Worm (Caenorhabditis elegans) whole organism, young adult: ENCODE measurements around the gene vps-2.
"Not testable (repeated sequence)": the region's sequence is repeated elsewhere in the genome, so short reads cannot be mapped to it uniquely, and the experiment has no call there.

Experiments used
- B0035.1 ChIP-seq: sonication (generic microtip); optimal IDR thresholded peaks from 2 replicates; lab custom pipeline; 2016; ENCODE audit warnings: missing genetic modification characterization, mild to moderate bottlenecking, missing compliant biosample characterization, missing genotype, missing genetic modification reagents
- B0336.3 ChIP-seq: fragments of 200-800 bp; sonication (Bioruptor generic); IDR thresholded peaks from 2 replicates; pipeline ENCODE4 v1.3.6; 2022; ENCODE audit warnings: missing genetic modification characterization, missing compliant biosample characterization
- C17E4.6 ChIP-seq: fragments of 200-800 bp; sonication (Bioruptor generic); IDR thresholded peaks from 2 replicates; pipeline ENCODE4 v1.3.6; 2022; ENCODE audit warnings: missing genetic modification reagents, missing genetic modification characterization, missing compliant biosample characterization
- D2030.7 ChIP-seq: fragments of 200-800 bp; sonication (Bioruptor generic); IDR thresholded peaks from 2 replicates; pipeline ENCODE4 v1.3.6; 2022; ENCODE audit warnings: missing genetic modification reagents, missing genetic modification characterization, missing compliant biosample characterization
- F33H1.4 ChIP-seq: fragments of 200-800 bp; sonication (Bioruptor generic); IDR thresholded peaks from 2 replicates; pipeline ENCODE4 v1.3.6; 2022; ENCODE audit warnings: missing genetic modification reagents, missing genetic modification characterization, missing compliant biosample characterization
- F49E8.2 ChIP-seq: sonication (generic microtip); optimal IDR thresholded peaks from 3 replicates; lab custom pipeline; 2017; ENCODE audit warnings: missing genetic modification characterization, mild to moderate bottlenecking, missing compliant biosample characterization, antibody characterized with exemption, moderate library complexity; ENCODE audit not compliant: insufficient read depth
- Y53G8AR.9 ChIP-seq: fragments of 200-800 bp; sonication (Bioruptor generic); conservative IDR thresholded peaks from 2 replicates; pipeline ENCODE4 v1.3.6; 2022; ENCODE audit warnings: missing genetic modification reagents, missing genetic modification characterization, missing compliant biosample characterization
- Y56A3A.18 ChIP-seq: fragments of 200-800 bp; sonication (Bioruptor generic); IDR thresholded peaks from 2 replicates; pipeline ENCODE4 v1.3.6; 2022; ENCODE audit warnings: missing genetic modification reagents, missing genetic modification characterization, missing compliant biosample characterization
- aptf-2 ChIP-seq: fragments of 200-800 bp; sonication (Bioruptor generic); conservative IDR thresholded peaks from 2 replicates; pipeline ENCODE4 v1.3.6; 2022; ENCODE audit warnings: missing genetic modification reagents, missing genetic modification characterization, missing compliant biosample characterization
- attf-6 ChIP-seq: fragments of 200-800 bp; sonication (Bioruptor generic); IDR thresholded peaks from 2 replicates; pipeline ENCODE4 v1.3.6; 2022; ENCODE audit warnings: missing genetic modification reagents, missing genetic modification characterization, missing compliant biosample characterization
- bed-1 ChIP-seq: fragments of 200-800 bp; sonication (Bioruptor generic); IDR thresholded peaks from 2 replicates; pipeline ENCODE4 v1.3.6; 2022; ENCODE audit warnings: missing genetic modification reagents, missing genetic modification characterization, missing compliant biosample characterization
- bed-2 ChIP-seq: fragments of 200-800 bp; sonication (Bioruptor generic); IDR thresholded peaks from 2 replicates; pipeline ENCODE4 v1.3.6; 2022; ENCODE audit warnings: missing genetic modification reagents, missing genetic modification characterization, missing compliant biosample characterization
- ceh-100 ChIP-seq: fragments of 200-800 bp; sonication (Bioruptor generic); IDR thresholded peaks from 2 replicates; pipeline ENCODE4 v1.3.6; 2022; ENCODE audit warnings: missing genetic modification reagents, missing genetic modification characterization, missing compliant biosample characterization
- ceh-40 ChIP-seq: fragments of 200-800 bp; sonication (Bioruptor generic); IDR thresholded peaks from 2 replicates; pipeline ENCODE4 v1.3.6; 2022; ENCODE audit warnings: missing genetic modification characterization, missing compliant biosample characterization
- ceh-91 ChIP-seq: fragments of 200-800 bp; sonication (Bioruptor generic); IDR thresholded peaks from 2 replicates; pipeline ENCODE4 v1.3.6; 2022; ENCODE audit warnings: missing genetic modification reagents, missing genetic modification characterization, missing compliant biosample characterization
- die-1 ChIP-seq: sonication (generic microtip); optimal IDR thresholded peaks from 2 replicates; lab custom pipeline; 2016; ENCODE audit warnings: missing genotype, mild to moderate bottlenecking, missing genetic modification characterization, missing compliant biosample characterization
- dpl-1 ChIP-seq: fragments of 150-350 bp; optimal IDR thresholded peaks from 2 replicates; lab custom pipeline; 2014; ENCODE audit warnings: missing biosample characterization, missing genetic modification reagents, missing genetic modification characterization
- efl-1 ChIP-seq: fragments of 150-350 bp; optimal IDR thresholded peaks from 2 replicates; lab custom pipeline; 2014; ENCODE audit warnings: missing biosample characterization, missing genetic modification reagents, missing genetic modification characterization
- ekl-4 ChIP-seq: fragments of 200-800 bp; sonication (Bioruptor generic); IDR thresholded peaks from 2 replicates; pipeline ENCODE4 v1.3.6; 2022; ENCODE audit warnings: missing genetic modification reagents, missing genetic modification characterization, missing compliant biosample characterization
- ets-4 ChIP-seq: fragments of 200-800 bp; sonication (Bioruptor generic); optimal IDR thresholded peaks from 2 replicates; lab custom pipeline; 2018; ENCODE audit warnings: mild to moderate bottlenecking, missing genetic modification characterization, missing compliant biosample characterization
- him-1 ChIP-seq: sonication (generic microtip); optimal IDR thresholded peaks from 2 replicates; lab custom pipeline; 2016; ENCODE audit warnings: missing genotype, missing genetic modification reagents, missing genetic modification characterization, missing compliant biosample characterization
- hmg-1.2 ChIP-seq: fragments of 200-800 bp; sonication (Bioruptor generic); IDR thresholded peaks from 2 replicates; pipeline ENCODE4 v1.3.6; 2022; ENCODE audit warnings: missing genetic modification reagents, missing genetic modification characterization, missing compliant biosample characterization
- hrde-1 ChIP-seq: sonication (generic microtip); optimal IDR thresholded peaks from 2 replicates; lab custom pipeline; 2016; ENCODE audit warnings: missing genetic modification characterization, mild to moderate bottlenecking, missing compliant biosample characterization, moderate library complexity, missing genotype, missing genetic modification reagents, borderline replicate concordance
- lin-26 ChIP-seq: fragments of 200-800 bp; sonication (Bioruptor generic); IDR thresholded peaks from 2 replicates; pipeline ENCODE4 v1.3.6; 2022; ENCODE audit warnings: missing genetic modification reagents, missing genetic modification characterization, missing compliant biosample characterization
- madf-3 ChIP-seq: fragments of 200-800 bp; sonication (Bioruptor generic); IDR thresholded peaks from 2 replicates; pipeline ENCODE4 v1.3.6; 2022; ENCODE audit warnings: missing genetic modification reagents, missing genetic modification characterization, missing compliant biosample characterization
- madf-6 ChIP-seq: fragments of 200-800 bp; sonication (Bioruptor generic); IDR thresholded peaks from 2 replicates; pipeline ENCODE4 v1.3.6; 2022; ENCODE audit warnings: missing genetic modification reagents, missing genetic modification characterization, missing compliant biosample characterization
- mcd-1 ChIP-seq: fragments of 200-800 bp; sonication (Bioruptor generic); IDR thresholded peaks from 2 replicates; pipeline ENCODE4 v1.3.6; 2022; ENCODE audit warnings: missing genetic modification reagents, missing genetic modification characterization, missing compliant biosample characterization
- nhr-120 ChIP-seq: fragments of 200-800 bp; sonication (Bioruptor generic); IDR thresholded peaks from 2 replicates; pipeline ENCODE4 v1.3.6; 2022; ENCODE audit warnings: missing genetic modification characterization, missing compliant biosample characterization
- nhr-179 ChIP-seq: sonication (generic microtip); optimal IDR thresholded peaks from 2 replicates; lab custom pipeline; 2016; ENCODE audit warnings: mild to moderate bottlenecking, missing genetic modification characterization, missing compliant biosample characterization
- nhr-27 ChIP-seq: fragments of 200-800 bp; sonication (Bioruptor generic); optimal IDR thresholded peaks from 2 replicates; lab custom pipeline; 2018; ENCODE audit warnings: mild to moderate bottlenecking, missing genetic modification characterization, moderate library complexity, missing compliant biosample characterization
- rcor-1 ChIP-seq: fragments of 200-800 bp; sonication (Bioruptor generic); IDR thresholded peaks from 2 replicates; pipeline ENCODE4 v1.3.6; 2022; ENCODE audit warnings: missing genetic modification reagents, missing genetic modification characterization, missing compliant biosample characterization
- sdz-38 ChIP-seq: sonication (generic microtip); optimal IDR thresholded peaks from 2 replicates; lab custom pipeline; 2016; ENCODE audit warnings: missing genotype, missing genetic modification characterization, missing compliant biosample characterization
- snpc-1.1 ChIP-seq: sonication (generic microtip); optimal IDR thresholded peaks from 2 replicates; lab custom pipeline; 2017; ENCODE audit warnings: missing genetic modification characterization, mild to moderate bottlenecking, missing compliant biosample characterization, antibody characterized with exemption, moderate library complexity, missing genotype, missing genetic modification reagents; ENCODE audit not compliant: insufficient read depth
- snpc-3.4 ChIP-seq: sonication (generic microtip); optimal IDR thresholded peaks from 2 replicates; lab custom pipeline; 2017; ENCODE audit warnings: missing genetic modification characterization, mild to moderate bottlenecking, missing compliant biosample characterization, antibody characterized with exemption, moderate library complexity, missing genotype, missing genetic modification reagents
- tbp1 ChIP-seq: fragments of 200-800 bp; sonication (Bioruptor generic); optimal IDR thresholded peaks from 2 replicates; lab custom pipeline; 2018; ENCODE audit warnings: mild to moderate bottlenecking, missing genetic modification characterization, missing compliant biosample characterization
- unc-130 ChIP-seq: sonication (generic microtip); optimal IDR thresholded peaks from 2 replicates; lab custom pipeline; 2016; ENCODE audit warnings: missing genetic modification reagents, missing genetic modification characterization, missing compliant biosample characterization
- xnd-1 ChIP-seq: sonication (generic microtip); optimal IDR thresholded peaks from 2 replicates; lab custom pipeline; 2016; ENCODE audit warnings: missing genotype, missing genetic modification reagents, missing genetic modification characterization, missing compliant biosample characterization
- zim-3 ChIP-seq: sonication (generic microtip); optimal IDR thresholded peaks from 2 replicates; lab custom pipeline; 2017; ENCODE audit warnings: mild to moderate bottlenecking, missing genetic modification characterization, moderate library complexity, missing compliant biosample characterization
- ztf-26 ChIP-seq: sonication (generic microtip); optimal IDR thresholded peaks from 2 replicates; lab custom pipeline; 2017; ENCODE audit warnings: missing genetic modification characterization, missing compliant biosample characterization
- ztf-28 ChIP-seq: fragments of 200-800 bp; sonication (Bioruptor generic); IDR thresholded peaks from 2 replicates; pipeline ENCODE4 v1.3.6; 2022; ENCODE audit warnings: missing genetic modification reagents, missing genetic modification characterization, missing compliant biosample characterization
- ztf-3 ChIP-seq: fragments of 200-800 bp; sonication (Bioruptor generic); optimal IDR thresholded peaks from 2 replicates; lab custom pipeline; 2018; ENCODE audit warnings: mild to moderate bottlenecking, missing genetic modification characterization, missing compliant biosample characterization
- ztf-6 ChIP-seq: fragments of 200-800 bp; sonication (Bioruptor generic); IDR thresholded peaks from 2 replicates; pipeline ENCODE4 v1.3.6; 2022; ENCODE audit warnings: missing genetic modification reagents, missing genetic modification characterization, missing compliant biosample characterization

The vps-2 gene

DNA sequence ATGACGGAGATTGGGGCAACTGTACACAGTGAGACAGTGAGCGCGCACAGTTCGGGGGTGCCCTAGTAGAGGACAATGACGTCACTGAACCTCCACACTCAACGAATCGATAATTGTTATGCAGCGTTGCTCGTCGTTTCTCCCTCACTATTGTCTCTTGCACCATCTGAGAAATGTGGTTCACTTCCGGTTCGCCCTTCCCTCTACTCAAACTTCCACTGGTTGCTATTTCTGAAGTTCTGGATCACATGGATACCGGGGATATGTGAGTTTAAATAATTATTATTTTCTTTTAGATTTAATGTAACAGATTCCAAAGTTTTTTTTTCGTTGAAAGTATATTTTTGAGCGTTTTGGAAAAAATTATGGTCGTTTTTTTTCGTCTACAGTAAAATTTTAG lies 11.8 kb downstream of the vps-2 start, which contains the start of the genes Y46G5A.7 and Y46G5A.8:
Gene Y46G5A.7 (minus strand): TSS at position 153 of the 400 bp plus-strand sequence.
Gene Y46G5A.8 (plus strand): TSS at position 159 of the 400 bp plus-strand sequence.
- TF ChIP-seq Y56A3A.18 (GFP tag; lab: Robert Waterston, UW) (no peak), attf-6 (GFP tag; lab: Robert Waterston, UW) (no peak), B0035.1 (tag; lab: Kevin White, UChicago) (no peak), ceh-100 (GFP tag; lab: Robert Waterston, UW) (no peak), ets-4 (no peak), ztf-3 (GFP tag; lab: Kevin White, UChicago) (no peak), tbp1 (no peak), nhr-27 (tag; lab: Kevin White, UChicago) (no peak), ztf-26 (tag; lab: Kevin White, UChicago) (no peak), ceh-91 (no peak), unc-130 (GFP tag; lab: Kevin White, UChicago) (no peak)
- TF ChIP-seq, all 124 proteins: peak for 0

ce11 chrII:12753725-12754124 lies 14.3 kb downstream of the vps-2 start, which contains the start of gene Y46G5A.39:
Gene Y46G5A.39 (minus strand): TSS chrII:12753825.
- not testable (repeated sequence) for TF ChIP-seq die-1; nhr-179 (tag; lab: Kevin White, UChicago); ztf-6 (GFP tag; lab: Robert Waterston, UW)

DNA sequence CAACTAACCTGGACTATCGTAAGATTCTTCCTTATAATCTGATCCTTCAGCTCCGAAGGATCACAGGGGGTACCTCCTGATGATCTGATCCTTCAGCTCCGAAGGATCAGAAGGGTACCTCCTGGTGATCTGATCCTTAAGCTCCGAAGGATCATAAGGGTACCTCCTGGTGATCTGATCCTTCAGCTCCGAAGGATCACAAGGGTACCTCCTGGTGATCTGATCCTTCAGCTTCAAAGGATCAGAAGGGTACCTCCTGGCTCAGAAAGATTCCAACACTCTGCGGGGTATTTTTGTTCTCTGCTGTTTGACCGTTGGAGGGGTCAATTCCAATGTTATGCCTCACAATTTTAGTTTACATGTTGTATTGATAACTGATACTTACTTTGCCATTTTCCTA lies 18.3 kb downstream of the vps-2 start:
- 0 out of 2 replicates have a peak, but pooled peaks have one; percentile 83 for TF ChIP-seq nhr-120 (GFP tag; lab: Robert Waterston, UW)
- TF ChIP-seq bed-1 (GFP tag; lab: Robert Waterston, UW): 0 out of 2 replicates have a peak, but pooled peaks have one; percentile 75
- peak; percentile 61; the same call in 1 of the 2 replicates for TF ChIP-seq rcor-1 (GFP tag; lab: Robert Waterston, UW)
- peak; percentile 64; the same call in 1 of the 2 replicates for TF ChIP-seq lin-26 (GFP tag; lab: Robert Waterston, UW)

DNA sequence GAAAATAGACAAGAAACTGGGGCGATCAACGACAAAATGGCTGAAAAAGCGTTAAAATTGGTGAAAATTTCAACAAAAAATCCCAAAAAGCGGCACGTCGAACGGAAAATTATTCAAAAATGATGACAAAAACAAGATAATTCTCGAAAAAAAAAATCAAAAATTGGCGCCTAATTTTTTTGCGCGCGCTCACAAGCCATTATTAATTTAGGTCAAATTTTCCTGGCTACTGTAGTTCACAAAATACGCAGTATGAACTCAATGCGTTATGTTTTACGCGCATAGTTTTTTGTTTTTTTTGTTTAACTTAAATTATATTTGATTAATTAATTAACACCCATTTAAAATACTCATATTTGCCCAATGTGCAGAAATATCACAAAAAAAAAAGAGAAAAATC lies 28.7 kb downstream of the vps-2 start:
- TF ChIP-seq F49E8.2 (tag; lab: Kevin White, UChicago): peak; percentile 76
- TF ChIP-seq madf-6: peak; percentile 98
- TF ChIP-seq dpl-1 (GFP tag; lab: Kevin White, UChicago): peak; percentile 93
- TF ChIP-seq aptf-2: 0 out of 2 replicates have a peak, but pooled peaks have one; percentile 50
- TF ChIP-seq C17E4.6 (GFP tag; lab: Robert Waterston, UW): peak; percentile 58; the same call in 1 of the 2 replicates
- no peak for TF ChIP-seq sdz-38
- TF ChIP-seq D2030.7 (GFP tag; lab: Robert Waterston, UW): peak; percentile 95
- peak; percentile 22 for TF ChIP-seq him-1
- TF ChIP-seq B0336.3 (GFP tag; lab: Robert Waterston, UW): 0 out of 2 replicates have a peak, but pooled peaks have one; percentile 18
- no peak for TF ChIP-seq ceh-40 (GFP tag; lab: Robert Waterston, UW)
- peak; percentile 96 for TF ChIP-seq ceh-91
- TF ChIP-seq bed-2 (GFP tag; lab: Robert Waterston, UW): no peak
- peak; percentile 61 for TF ChIP-seq ekl-4 (GFP tag; lab: Robert Waterston, UW)
- TF ChIP-seq madf-3 (GFP tag; lab: Robert Waterston, UW): peak; percentile 83; the same call in 1 of the 2 replicates
- peak; percentile 57; the same call in 1 of the 2 replicates for TF ChIP-seq ceh-100 (GFP tag; lab: Robert Waterston, UW)
- no peak for TF ChIP-seq ztf-28 (GFP tag; lab: Robert Waterston, UW)
- TF ChIP-seq efl-1 (GFP tag; lab: Kevin White, UChicago): peak; percentile 98
- TF ChIP-seq F33H1.4 (GFP tag; lab: Robert Waterston, UW): peak; percentile 85
- peak; percentile 94 for TF ChIP-seq xnd-1 (tag; lab: Kevin White, UChicago)
- TF ChIP-seq snpc-3.4 (tag; lab: Kevin White, UChicago): peak; percentile 93
- TF ChIP-seq mcd-1: peak; percentile 58; the same call in 1 of the 2 replicates
- peak; percentile 58 for TF ChIP-seq tbp1
- TF ChIP-seq hmg-1.2: peak; percentile 56; the same call in 1 of the 2 replicates
- no peak for TF ChIP-seq nhr-27 (tag; lab: Kevin White, UChicago)
- peak; percentile 60; the same call in 1 of the 2 replicates for TF ChIP-seq Y53G8AR.9
- peak; percentile 37 for TF ChIP-seq hrde-1 (tag; lab: Kevin White, UChicago)
- peak; percentile 74 for TF ChIP-seq snpc-1.1 (tag; lab: Kevin White, UChicago)
- no peak for TF ChIP-seq zim-3
